Worm (Caenorhabditis elegans) whole organism, L1 larva: ENCODE results near the gene Y38C1BA.4.

Experiments used
- C04F5.9 ChIP-seq: sonication (generic microtip); optimal IDR thresholded peaks from 2 replicates; lab custom pipeline; 2016; ENCODE audit warnings: missing genetic modification characterization, missing compliant biosample characterization
- F16B12.6 ChIP-seq: fragments of 150-350 bp; optimal IDR thresholded peaks from 2 replicates; lab custom pipeline; 2014; ENCODE audit warnings: missing biosample characterization, missing genetic modification characterization
- aly-2 ChIP-seq: fragments of 150-350 bp; optimal IDR thresholded peaks from 2 replicates; lab custom pipeline; 2014; ENCODE audit warnings: missing biosample characterization, missing genetic modification characterization
- blmp-1 ChIP-seq: fragments of 150-350 bp; optimal IDR thresholded peaks from 2 replicates; lab custom pipeline; 2014; ENCODE audit warnings: missing biosample characterization, missing genetic modification characterization
- lin-13 ChIP-seq: fragments of 150-350 bp; optimal IDR thresholded peaks from 2 replicates; lab custom pipeline; 2014; ENCODE audit warnings: missing biosample characterization, missing genetic modification reagents, missing genetic modification characterization
- mdl-1 ChIP-seq, 2 experiments: fragments of 150-350 bp; optimal IDR thresholded peaks; 2 replicates each; lab custom pipeline; 2014 to 2017; ENCODE audit warnings: missing biosample characterization in 2 of 2, missing genetic modification characterization in 2 of 2, inconsistent platforms in 1 of 2
- pag-3 ChIP-seq: sonication (generic microtip); optimal IDR thresholded peaks from 2 replicates; lab custom pipeline; 2017; ENCODE audit warnings: missing genetic modification characterization, mild to moderate bottlenecking, missing compliant biosample characterization, antibody characterized with exemption, borderline replicate concordance; ENCODE audit not compliant: insufficient read depth
- tlp-1 ChIP-seq: fragments of 150-350 bp; optimal IDR thresholded peaks from 2 replicates; lab custom pipeline; 2014; ENCODE audit warnings: missing biosample characterization, missing genetic modification characterization
- unc-130 ChIP-seq: fragments of 150-350 bp; optimal IDR thresholded peaks from 2 replicates; lab custom pipeline; 2017; ENCODE audit warnings: missing biosample characterization, missing genetic modification characterization, inconsistent platforms
- unc-62 ChIP-seq: fragments of 150-350 bp; optimal IDR thresholded peaks from 2 replicates; lab custom pipeline; 2014; ENCODE audit warnings: missing biosample characterization, missing genetic modification reagents, missing genetic modification characterization
- zag-1 ChIP-seq: fragments of 150-350 bp; optimal IDR thresholded peaks from 2 replicates; lab custom pipeline; 2014; ENCODE audit warnings: missing biosample characterization, missing genetic modification characterization

DNA sequence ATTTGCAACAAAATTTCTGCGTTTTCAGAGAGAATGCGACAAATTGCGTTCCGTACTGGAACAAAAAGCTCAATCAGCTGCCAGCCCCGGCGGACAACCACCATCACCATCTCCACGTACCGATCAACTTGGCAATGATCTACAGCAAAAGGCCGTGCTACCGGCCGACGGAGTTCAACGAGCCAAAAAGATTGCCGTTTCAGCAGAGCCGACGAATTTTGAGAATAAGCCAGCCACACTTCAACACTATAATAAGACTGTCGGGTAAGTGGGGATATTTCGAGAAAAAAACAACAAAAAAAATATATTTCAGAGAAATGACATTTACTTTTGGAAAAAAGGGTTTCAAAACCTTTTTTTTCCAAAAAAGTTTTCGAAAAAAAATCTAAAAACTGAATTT lies 41.0 kb downstream of the Y38C1BA.4 start:
- TF ChIP-seq mdl-1 (tag; optimal IDR thresholded peaks at IDR 0.05; lab: Kevin White, UChicago) (no peak), lin-13 (GFP tag; lab: Kevin White, UChicago) (no peak), C04F5.9 (tag; lab: Kevin White, UChicago) (no peak), unc-130 (tag; lab: Kevin White, UChicago) (no peak), F16B12.6 (tag; lab: Kevin White, UChicago) (no peak), unc-62 (GFP tag; lab: Kevin White, UChicago) (no peak), pag-3 (tag; lab: Kevin White, UChicago) (no peak), zag-1 (tag; lab: Kevin White, UChicago) (no peak), blmp-1 (tag; lab: Kevin White, UChicago) (no peak), tlp-1 (tag; lab: Kevin White, UChicago) (no peak), aly-2 (tag; lab: Kevin White, UChicago) (no peak)
